Worm (Caenorhabditis elegans): ENCODE measurements around the gene cyp-34A1.

ce11 chrV:15323417-15323816, 35.7 kb upstream of the cyp-34A1 start:
- TF ChIP-seq sptf-1 (tag; optimal IDR thresholded peaks at IDR 0.05): no peak
- no peak for TF ChIP-seq ham-2 (GFP tag; optimal IDR thresholded peaks at IDR 0.05)
- no peak for TF ChIP-seq unc-62 (GFP tag; optimal IDR thresholded peaks at IDR 0.05)
- no peak for TF ChIP-seq M03D4.4 (tag; optimal IDR thresholded peaks at IDR 0.05)
- TF ChIP-seq lsy-2 (tag; optimal IDR thresholded peaks at IDR 0.05): no peak
- TF ChIP-seq elt-3 (tag; optimal IDR thresholded peaks at IDR 0.05): no peak
- TF ChIP-seq nhr-28 (tag; optimal IDR thresholded peaks at IDR 0.05): no peak
- no peak for TF ChIP-seq pha-4 (tag; optimal IDR thresholded peaks at IDR 0.05)
- no peak for TF ChIP-seq ceh-43 (GFP tag; optimal IDR thresholded peaks at IDR 0.05)
- TF ChIP-seq mep-1 (tag; optimal IDR thresholded peaks at IDR 0.05): no peak
